Fruit fly (Drosophila melanogaster) whole organism, prepupa: ENCODE measurements around the gene Jon25Bii.

Source experiments
- Blimp-1 ChIP-seq: fragments of 200-800 bp; sonication (Bioruptor generic); optimal IDR thresholded peaks from 3 replicates; lab custom pipeline; 2017; ENCODE audit warnings: missing biosample characterization, missing genetic modification characterization, mild to moderate bottlenecking, moderate library complexity, missing genetic modification reagents
- CG10669 ChIP-seq: fragments of 200-800 bp; sonication (Bioruptor generic); optimal IDR thresholded peaks from 3 replicates; lab custom pipeline; 2018; ENCODE audit warnings: missing biosample characterization, mild to moderate bottlenecking, missing genetic modification characterization, moderate library complexity
- CG11762 ChIP-seq: fragments of 200-800 bp; sonication (Bioruptor generic); optimal IDR thresholded peaks from 3 replicates; lab custom pipeline; 2016; ENCODE audit warnings: missing biosample characterization, missing genetic modification characterization; ENCODE audit not compliant: insufficient read depth
- CG15336 ChIP-seq: fragments of 200-800 bp; sonication (Bioruptor generic); IDR thresholded peaks from 2 replicates; pipeline ENCODE4 v1.3.6; 2022; ENCODE audit warnings: missing biosample characterization, missing genetic modification characterization
- CG3032 ChIP-seq: fragments of 200-800 bp; optimal IDR thresholded peaks from 2 replicates; lab custom pipeline; 2019; ENCODE audit warnings: missing biosample characterization, mild to moderate bottlenecking, missing genetic modification characterization, moderate library complexity
- CG31627 ChIP-seq: fragments of 200-800 bp; sonication (Bioruptor generic); optimal IDR thresholded peaks from 3 replicates; lab custom pipeline; 2016; ENCODE audit warnings: missing biosample characterization, missing genetic modification characterization
- CG32006 ChIP-seq: fragments of 200-800 bp; sonication (Bioruptor generic); optimal IDR thresholded peaks from 3 replicates; lab custom pipeline; 2017; ENCODE audit warnings: missing biosample characterization, mild to moderate bottlenecking, missing genetic modification characterization
- CG34406 ChIP-seq: fragments of 200-800 bp; sonication (Bioruptor generic); optimal IDR thresholded peaks from 3 replicates; lab custom pipeline; 2016; ENCODE audit warnings: missing biosample characterization, missing genetic modification characterization
- CG4318 ChIP-seq: fragments of 200-800 bp; sonication (Bioruptor generic); optimal IDR thresholded peaks from 3 replicates; lab custom pipeline; 2017; ENCODE audit warnings: missing biosample characterization, mild to moderate bottlenecking, missing genetic modification characterization
- CG6163 ChIP-seq: fragments of 200-800 bp; sonication (Bioruptor generic); IDR thresholded peaks from 3 replicates; pipeline ENCODE4 v1.3.6; 2022; ENCODE audit warnings: missing biosample characterization, missing genetic modification characterization
- CG6276 ChIP-seq: fragments of 200-800 bp; sonication (Bioruptor generic); optimal IDR thresholded peaks from 2 replicates; lab custom pipeline; 2017; ENCODE audit warnings: missing biosample characterization, mild to moderate bottlenecking, missing genetic modification characterization
- CG6792 ChIP-seq: fragments of 200-800 bp; sonication (Bioruptor generic); optimal IDR thresholded peaks from 3 replicates; lab custom pipeline; 2016; ENCODE audit warnings: missing biosample characterization, missing genetic modification characterization
- CG6808 ChIP-seq: fragments of 200-800 bp; sonication (Bioruptor generic); optimal IDR thresholded peaks from 3 replicates; lab custom pipeline; 2017; ENCODE audit warnings: missing biosample characterization, missing genetic modification characterization, mild to moderate bottlenecking, moderate library complexity, missing genetic modification reagents
- CG6854 ChIP-seq: fragments of 200-800 bp; sonication (Bioruptor generic); optimal IDR thresholded peaks from 2 replicates; lab custom pipeline; 2017; ENCODE audit warnings: missing biosample characterization, mild to moderate bottlenecking, missing genetic modification characterization
- CG7368 ChIP-seq: fragments of 200-800 bp; sonication (Bioruptor generic); optimal IDR thresholded peaks from 3 replicates; lab custom pipeline; 2016; ENCODE audit warnings: missing biosample characterization, missing genetic modification characterization
- CG8119 ChIP-seq: fragments of 200-800 bp; sonication (Bioruptor generic); IDR thresholded peaks from 3 replicates; pipeline ENCODE4 v1.3.6; 2022; ENCODE audit warnings: missing biosample characterization, missing genetic modification characterization
- Eip75B ChIP-seq: fragments of 200-800 bp; sonication (Bioruptor generic); optimal IDR thresholded peaks from 3 replicates; lab custom pipeline; 2016; ENCODE audit warnings: missing biosample characterization, missing genetic modification characterization
- Eip78C ChIP-seq: fragments of 200-800 bp; sonication (Bioruptor generic); peaks from one replicate; lab custom pipeline; 2016; ENCODE audit warnings: missing biosample characterization, missing genetic modification characterization
- Eip93F ChIP-seq: fragments of 200-800 bp; sonication (Bioruptor generic); optimal IDR thresholded peaks from 2 replicates; lab custom pipeline; 2016; ENCODE audit warnings: missing biosample characterization, mild to moderate bottlenecking, missing genetic modification characterization
- Ets21C ChIP-seq: fragments of 200-800 bp; sonication (Bioruptor generic); optimal IDR thresholded peaks from 3 replicates; lab custom pipeline; 2016; ENCODE audit warnings: missing biosample characterization, missing genetic modification characterization
- Ets96B ChIP-seq: fragments of 200-800 bp; optimal IDR thresholded peaks from 2 replicates; lab custom pipeline; 2019; ENCODE audit warnings: missing biosample characterization, mild to moderate bottlenecking, missing genetic modification characterization, moderate library complexity
- Gug ChIP-seq: fragments of 200-800 bp; sonication (Bioruptor generic); IDR thresholded peaks from 2 replicates; pipeline ENCODE4 v1.3.6; 2022; ENCODE audit warnings: missing biosample characterization, missing genetic modification characterization
- Hr38 ChIP-seq: sonication (Bioruptor generic); optimal IDR thresholded peaks from 2 replicates; lab custom pipeline; 2016; ENCODE audit warnings: missing biosample characterization, missing genetic modification characterization
- Hr39 ChIP-seq: fragments of 200-800 bp; sonication (Bioruptor generic); optimal IDR thresholded peaks from 2 replicates; lab custom pipeline; 2016; ENCODE audit warnings: missing biosample characterization, missing genetic modification characterization
- Lpt ChIP-seq: fragments of 200-800 bp; sonication (Bioruptor generic); optimal IDR thresholded peaks from 3 replicates; lab custom pipeline; 2016; ENCODE audit warnings: missing biosample characterization, missing genetic modification characterization
- OdsH ChIP-seq: fragments of 200-800 bp; sonication (Bioruptor generic); optimal IDR thresholded peaks from 3 replicates; lab custom pipeline; 2016; ENCODE audit warnings: missing biosample characterization, missing genetic modification characterization
- Smox ChIP-seq: fragments of 200-800 bp; sonication (Bioruptor generic); optimal IDR thresholded peaks from 3 replicates; lab custom pipeline; 2016; ENCODE audit warnings: missing biosample characterization, missing genetic modification characterization
- Sox102F ChIP-seq: fragments of 200-800 bp; sonication (Bioruptor generic); optimal IDR thresholded peaks from 2 replicates; lab custom pipeline; 2016; ENCODE audit warnings: missing biosample characterization, mild to moderate bottlenecking, missing genetic modification characterization
- Sox14 ChIP-seq: fragments of 200-800 bp; sonication (Bioruptor generic); optimal IDR thresholded peaks from 3 replicates; lab custom pipeline; 2016; ENCODE audit warnings: missing biosample characterization, missing genetic modification characterization
- Sox15 ChIP-seq: fragments of 200-800 bp; sonication (Bioruptor generic); optimal IDR thresholded peaks from 3 replicates; lab custom pipeline; 2016; ENCODE audit warnings: missing biosample characterization, missing genetic modification characterization
- achi ChIP-seq: fragments of 200-800 bp; sonication (Bioruptor generic); optimal IDR thresholded peaks from 3 replicates; lab custom pipeline; 2016; ENCODE audit warnings: missing biosample characterization, missing genetic modification characterization
- acj6 ChIP-seq: fragments of 200-800 bp; sonication (Bioruptor generic); optimal IDR thresholded peaks from 3 replicates; lab custom pipeline; 2016; ENCODE audit warnings: missing biosample characterization, missing genetic modification characterization
- dac ChIP-seq: fragments of 200-800 bp; sonication (Bioruptor generic); optimal IDR thresholded peaks from 2 replicates; lab custom pipeline; 2017; ENCODE audit warnings: missing biosample characterization, mild to moderate bottlenecking, missing genetic modification characterization
- esn ChIP-seq: fragments of 200-800 bp; sonication (Bioruptor generic); optimal IDR thresholded peaks from 2 replicates; lab custom pipeline; 2016; ENCODE audit warnings: missing biosample characterization, mild to moderate bottlenecking, missing genetic modification characterization, moderate library complexity
- fd85E ChIP-seq: fragments of 200-800 bp; sonication (Bioruptor generic); optimal IDR thresholded peaks from 3 replicates; lab custom pipeline; 2016; ENCODE audit warnings: missing biosample characterization, missing genetic modification characterization
- fkh ChIP-seq: fragments of 200-800 bp; sonication (Bioruptor generic); optimal IDR thresholded peaks from 3 replicates; lab custom pipeline; 2017; ENCODE audit warnings: missing biosample characterization, mild to moderate bottlenecking, missing genetic modification characterization, moderate library complexity
- lz ChIP-seq: fragments of 200-800 bp; sonication (Bioruptor generic); optimal IDR thresholded peaks from 3 replicates; lab custom pipeline; 2016; ENCODE audit warnings: missing biosample characterization, missing genetic modification characterization
- net ChIP-seq: fragments of 200-800 bp; sonication (Bioruptor generic); optimal IDR thresholded peaks from 3 replicates; lab custom pipeline; 2016; ENCODE audit warnings: missing biosample characterization, missing genetic modification characterization
- pdm3 ChIP-seq: fragments of 200-800 bp; sonication (Bioruptor generic); optimal IDR thresholded peaks from 3 replicates; lab custom pipeline; 2016; ENCODE audit warnings: missing biosample characterization, missing genetic modification characterization
- salr ChIP-seq, 2 experiments: fragments of 200-800 bp; sonication (Bioruptor generic); optimal IDR thresholded peaks; 3 replicates each; lab custom pipeline; 2016 to 2018; ENCODE audit warnings: missing biosample characterization in 2 of 2, missing genetic modification characterization in 2 of 2, mild to moderate bottlenecking in 1 of 2
- spab ChIP-seq: fragments of 200-800 bp; sonication (Bioruptor generic); optimal IDR thresholded peaks from 2 replicates; lab custom pipeline; 2017; ENCODE audit warnings: missing biosample characterization, mild to moderate bottlenecking, missing genetic modification characterization, missing genetic modification reagents
- ss ChIP-seq, 2 experiments: fragments of 200-800 bp; sonication (Bioruptor generic); optimal IDR thresholded peaks; 2 replicates in 1 of 2; 3 replicates in 1 of 2; lab custom pipeline; 2017 to 2018; ENCODE audit warnings: mild to moderate bottlenecking in 2 of 2, missing biosample characterization in 2 of 2, missing genetic modification characterization in 2 of 2, moderate library complexity in 1 of 2
- topi ChIP-seq: fragments of 200-800 bp; sonication (Bioruptor generic); optimal IDR thresholded peaks from 3 replicates; lab custom pipeline; 2016; ENCODE audit warnings: missing biosample characterization, missing genetic modification characterization

Jon25Bii gene

dm6 chr2L:4976988-4977551, 24.1 kb upstream of the Jon25Bii start, which contains the start of the genes Gmd and CG3792 (continued):
- TF ChIP-seq Eip78C (peak; percentile 99), Blimp-1 (GFP tag; lab: Kevin White, UChicago) (peak; percentile 81), net (no peak), achi (GFP tag; lab: Kevin White, UChicago) (no peak), CG34406 (GFP tag; lab: Kevin White, UChicago) (peak; percentile 92), CG3032 (peak; percentile 95), fkh (GFP tag; lab: Kevin White, UChicago) (peak; percentile 91), salr (GFP tag; optimal IDR thresholded peaks at IDR 0.05; lab: Kevin White, UChicago) (peak in 1 of 2 experiments; percentile 80), CG6808 (no peak), CG8119 (GFP tag; lab: Robert Waterston, UW) (peak; percentile 94), CG31627 (GFP tag; lab: Kevin White, UChicago) (peak; percentile 96), CG4318 (GFP tag; lab: Kevin White, UChicago) (no peak), Ets21C (GFP tag; lab: Kevin White, UChicago) (no peak), CG15336 (GFP tag; lab: Robert Waterston, UW) (peak; percentile 95), CG6276 (GFP tag; lab: Kevin White, UChicago) (no peak), fd85E (GFP tag; lab: Kevin White, UChicago) (no peak), CG7368 (GFP tag; lab: Kevin White, UChicago) (no peak), lz (GFP tag; lab: Kevin White, UChicago) (peak; percentile 94), Ets96B (tag; lab: Kevin White, UChicago) (peak; percentile 94), Lpt (GFP tag; lab: Kevin White, UChicago) (peak; percentile 90), Sox15 (GFP tag; lab: Kevin White, UChicago) (peak; percentile 91), CG11762 (GFP tag; lab: Kevin White, UChicago) (peak; percentile 93), esn (GFP tag; lab: Kevin White, UChicago) (peak; percentile 96), CG10669 (GFP tag; lab: Kevin White, UChicago) (no peak), acj6 (GFP tag; lab: Kevin White, UChicago) (peak; percentile 96)

dm6 chr2L:4973731-4974415, 20.9 kb upstream of the Jon25Bii start, which contains the start of gene mRpL28:
mRpL28 (plus strand) TSS chr2L:4973976.
- TF ChIP-seq CG8119 (GFP tag; lab: Robert Waterston, UW), result no peak
- TF ChIP-seq CG6808, result no peak
- no peak for TF ChIP-seq Eip93F (GFP tag; lab: Kevin White, UChicago)
- TF ChIP-seq topi (GFP tag; lab: Kevin White, UChicago), result no peak
- peak; percentile 1 for TF ChIP-seq CG6854 (GFP tag; lab: Kevin White, UChicago)
- no peak for TF ChIP-seq CG15336 (GFP tag; lab: Robert Waterston, UW)
- peak; percentile 0 for TF ChIP-seq CG3032
- TF ChIP-seq Sox102F, result no peak
- peak; percentile 47 for TF ChIP-seq esn (GFP tag; lab: Kevin White, UChicago)
- peak; percentile 7 for TF ChIP-seq CG31627 (GFP tag; lab: Kevin White, UChicago)
- TF ChIP-seq, all 60 proteins: peak for 4

dm6 chr2L:4971329-4971798, 18.4 kb upstream of the Jon25Bii start, which contains the start of gene CG14043:
CG14043 (plus strand) TSS chr2L:4971702.
- TF ChIP-seq Gug (GFP tag; lab: Robert Waterston, UW) (no peak), Hr39 (GFP tag; lab: Kevin White, UChicago) (no peak), esn (GFP tag; lab: Kevin White, UChicago) (peak; percentile 36), Hr38 (GFP tag; lab: Kevin White, UChicago) (no peak), CG4318 (GFP tag; lab: Kevin White, UChicago) (no peak), CG6792 (GFP tag; lab: Kevin White, UChicago) (no peak), Eip75B (no peak), net (no peak), spab (GFP tag; lab: Kevin White, UChicago) (no peak), Eip93F (GFP tag; lab: Kevin White, UChicago) (no peak), Sox14 (GFP tag; lab: Kevin White, UChicago) (no peak), CG7368 (GFP tag; lab: Kevin White, UChicago) (no peak), OdsH (GFP tag; lab: Kevin White, UChicago) (no peak), ss (GFP tag; optimal IDR thresholded peaks at IDR 0.05; lab: Kevin White, UChicago) (no peak), topi (GFP tag; lab: Kevin White, UChicago) (no peak), CG6808 (no peak), pdm3 (no peak), Smox (GFP tag; lab: Kevin White, UChicago) (no peak), Eip78C (no peak), CG3032 (peak; percentile 28), fkh (GFP tag; lab: Kevin White, UChicago) (peak; percentile 92), CG32006 (no peak), CG6163 (GFP tag; lab: Robert Waterston, UW) (no peak), Ets21C (GFP tag; lab: Kevin White, UChicago) (no peak), lz (GFP tag; lab: Kevin White, UChicago) (no peak), Ets96B (tag; lab: Kevin White, UChicago) (no peak), CG31627 (GFP tag; lab: Kevin White, UChicago) (peak; percentile 31), dac (no peak)
